Worm (Caenorhabditis elegans): ENCODE measurements around the gene arrd-18.

DNA sequence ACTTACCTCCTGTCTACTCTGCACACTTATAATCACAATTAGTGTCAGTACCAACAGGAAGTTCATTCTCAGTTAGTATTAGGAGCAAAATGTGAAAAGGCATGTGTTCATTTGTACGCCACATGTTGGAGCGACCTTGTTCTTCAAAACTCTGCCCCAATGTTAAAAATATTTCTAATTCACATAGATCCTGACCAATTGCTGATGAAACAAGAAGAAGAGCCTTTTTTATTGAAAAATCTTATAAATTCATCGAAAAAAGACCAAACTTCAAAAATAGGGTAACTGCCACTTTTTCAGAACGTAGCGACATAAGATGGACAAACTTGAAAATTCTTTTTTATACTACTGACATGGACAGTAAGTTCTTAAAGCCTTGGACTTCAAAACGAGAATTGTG, 45.7 kb downstream of the arrd-18 start, which contains the start of gene T28A11.17:
- no peak for TF ChIP-seq R02D3.7 (tag; optimal IDR thresholded peaks at IDR 0.05)
- no peak for TF ChIP-seq fkh-10 (GFP tag; optimal IDR thresholded peaks at IDR 0.05)
- TF ChIP-seq aly-2 (tag; optimal IDR thresholded peaks at IDR 0.05): no peak
- TF ChIP-seq ama-1 (optimal IDR thresholded peaks at IDR 0.05): no peak
- TF ChIP-seq snpc-4 (tag; optimal IDR thresholded peaks at IDR 0.05): no peak
- TF ChIP-seq dpl-1 (GFP tag; optimal IDR thresholded peaks at IDR 0.05): no peak
- TF ChIP-seq dve-1 (tag; optimal IDR thresholded peaks at IDR 0.05; ENCODE audit: insufficient read depth): no peak
- TF ChIP-seq daf-8 (GFP tag; IDR thresholded peaks at IDR 0.05): no peak
- no peak for TF ChIP-seq php-3 (GFP tag; IDR thresholded peaks at IDR 0.05)
- no peak for TF ChIP-seq nhr-237 (tag; optimal IDR thresholded peaks at IDR 0.05)
- no peak for TF ChIP-seq egl-27 (tag; optimal IDR thresholded peaks at IDR 0.05)

Measured in whole organism, L4 larva.